Fruit fly (Drosophila melanogaster) whole organism, embryonic: ENCODE measurements around the gene CG43116.

ENCODE experiments used
- BEAF-32 ChIP-seq: fragments of 200-800 bp; sonication (Bioruptor generic); optimal IDR thresholded peaks from 3 replicates; lab custom pipeline; 2017; ENCODE audit warnings: missing biosample characterization, missing genetic modification characterization, mild to moderate bottlenecking, moderate library complexity, missing genetic modification reagents
- CG11456 ChIP-seq: fragments of 200-800 bp; sonication (Bioruptor generic); IDR thresholded peaks from 3 replicates; pipeline ENCODE4 v1.3.6; 2022; ENCODE audit warnings: missing biosample characterization, missing genetic modification characterization
- CG11695 ChIP-seq: fragments of 200-800 bp; sonication (Bioruptor generic); IDR thresholded peaks from 3 replicates; pipeline ENCODE4 v1.3.6; 2022; ENCODE audit warnings: missing biosample characterization, missing genetic modification characterization
- CG14710 ChIP-seq: fragments of 200-800 bp; sonication (Bioruptor generic); optimal IDR thresholded peaks from 3 replicates; lab custom pipeline; 2019; ENCODE audit warnings: missing biosample characterization, mild to moderate bottlenecking, missing genetic modification characterization, moderate library complexity
- CG15696 ChIP-seq: fragments of 200-800 bp; sonication (Bioruptor generic); optimal IDR thresholded peaks from 2 replicates; lab custom pipeline; 2019; ENCODE audit warnings: missing biosample characterization, mild to moderate bottlenecking, missing genetic modification characterization, moderate library complexity
- CG1602 ChIP-seq: fragments of 200-800 bp; sonication (Bioruptor generic); optimal IDR thresholded peaks from 3 replicates; lab custom pipeline; 2016; ENCODE audit warnings: missing biosample characterization, missing genetic modification characterization
- CG18262 ChIP-seq: fragments of 200-800 bp; optimal IDR thresholded peaks from 3 replicates; lab custom pipeline; 2019; ENCODE audit warnings: missing biosample characterization, mild to moderate bottlenecking, missing genetic modification characterization, moderate library complexity
- CG3065 ChIP-seq: fragments of 200-800 bp; sonication (Bioruptor generic); optimal IDR thresholded peaks from 2 replicates; lab custom pipeline; 2016; ENCODE audit warnings: missing biosample characterization, missing genetic modification characterization
- CG31365 ChIP-seq: fragments of 200-800 bp; sonication (Bioruptor generic); optimal IDR thresholded peaks from 2 replicates; lab custom pipeline; 2018; ENCODE audit warnings: missing biosample characterization, mild to moderate bottlenecking, missing genetic modification characterization
- CG34376 ChIP-seq: fragments of 200-800 bp; sonication (Bioruptor generic); optimal IDR thresholded peaks from 2 replicates; lab custom pipeline; 2018; ENCODE audit warnings: missing biosample characterization, mild to moderate bottlenecking, missing genetic modification characterization
- CG34422 ChIP-seq: fragments of 200-800 bp; sonication (Bioruptor generic); IDR thresholded peaks from 3 replicates; pipeline ENCODE4 v1.3.6; 2022; ENCODE audit warnings: missing biosample characterization, missing genetic modification characterization
- CG4360 ChIP-seq: fragments of 200-800 bp; sonication (Bioruptor generic); IDR thresholded peaks from 2 replicates; pipeline ENCODE4 v1.3.6; 2022; ENCODE audit warnings: missing biosample characterization, missing genetic modification characterization
- CG7372 ChIP-seq: fragments of 200-800 bp; sonication (Bioruptor generic); IDR thresholded peaks from 2 replicates; pipeline ENCODE4 v1.3.6; 2022; ENCODE audit warnings: missing biosample characterization, missing genetic modification characterization
- CG8281 ChIP-seq: fragments of 200-800 bp; sonication (Bioruptor generic); optimal IDR thresholded peaks from 2 replicates; lab custom pipeline; 2018; ENCODE audit warnings: missing biosample characterization, mild to moderate bottlenecking, missing genetic modification characterization, moderate library complexity
- CG8290 ChIP-seq, 3 experiments: fragments of 200-800 bp; sonication (Bioruptor generic); optimal IDR thresholded peaks; 2 replicates each; lab custom pipeline; 2016 to 2019; ENCODE audit warnings: missing biosample characterization in 3 of 3, missing genetic modification characterization in 3 of 3, mild to moderate bottlenecking in 2 of 3, moderate library complexity in 1 of 3
- CG9797 ChIP-seq: fragments of 200-800 bp; sonication (Bioruptor generic); optimal IDR thresholded peaks from 3 replicates; lab custom pipeline; 2018; ENCODE audit warnings: missing biosample characterization, mild to moderate bottlenecking, missing genetic modification characterization
- Dbx ChIP-seq: fragments of 200-800 bp; sonication (Bioruptor generic); IDR thresholded peaks from 3 replicates; pipeline ENCODE4 v1.3.6; 2022; ENCODE audit warnings: missing biosample characterization, missing genetic modification characterization
- Dip2 ChIP-seq: fragments of 200-800 bp; sonication (Bioruptor generic); IDR thresholded peaks from 2 replicates; pipeline ENCODE4 v1.3.6; 2022; ENCODE audit warnings: missing biosample characterization, missing genetic modification characterization
- HLH4C ChIP-seq: fragments of 200-800 bp; sonication (Bioruptor generic); IDR thresholded peaks from 3 replicates; pipeline ENCODE4 v1.3.6; 2022; ENCODE audit warnings: missing biosample characterization, missing genetic modification characterization; ENCODE audit not compliant: partially characterized antibody
- Hmx ChIP-seq: fragments of 200-800 bp; sonication (Bioruptor generic); optimal IDR thresholded peaks from 2 replicates; lab custom pipeline; 2016; ENCODE audit warnings: missing biosample characterization, missing genetic modification characterization
- Hr78 ChIP-seq, 2 experiments: fragments of 200-800 bp in 1 of 2; fragments of >200 bp in 1 of 2; sonication (Bioruptor generic) in 1 of 2; optimal IDR thresholded peaks; 2 replicates each; lab custom pipeline; 2017 to 2019; ENCODE audit warnings: missing biosample characterization in 2 of 2, missing genetic modification characterization in 2 of 2, mild to moderate bottlenecking in 1 of 2, moderate library complexity in 1 of 2
- Lhr ChIP-seq: fragments of 200-800 bp; sonication (Bioruptor generic); optimal IDR thresholded peaks from 3 replicates; lab custom pipeline; 2017; ENCODE audit warnings: mild to moderate bottlenecking, missing biosample characterization, missing genetic modification reagents, missing genetic modification characterization
- Meics ChIP-seq: fragments of 200-800 bp; sonication (Bioruptor generic); optimal IDR thresholded peaks from 2 replicates; lab custom pipeline; 2017; ENCODE audit warnings: missing biosample characterization, mild to moderate bottlenecking, missing genetic modification characterization
- Mes4 ChIP-seq: fragments of 200-800 bp; sonication (Bioruptor generic); optimal IDR thresholded peaks from 2 replicates; lab custom pipeline; 2016; ENCODE audit warnings: missing biosample characterization, missing genetic modification characterization
- Opbp ChIP-seq: fragments of 200-800 bp; sonication (Bioruptor generic); IDR thresholded peaks from 3 replicates; pipeline ENCODE4 v1.3.6; 2022; ENCODE audit warnings: missing biosample characterization, missing genetic modification characterization; ENCODE audit not compliant: partially characterized antibody
- Pdp1 ChIP-seq, 2 experiments: fragments of 200-800 bp; sonication (Bioruptor generic); optimal IDR thresholded peaks; 3 replicates each; lab custom pipeline; 2016; ENCODE audit warnings: missing biosample characterization in 2 of 2, missing genetic modification characterization in 2 of 2, mild to moderate bottlenecking in 1 of 2, moderate library complexity in 1 of 2
- Ptx1 ChIP-seq: fragments of 200-800 bp; sonication (Bioruptor generic); IDR thresholded peaks from 2 replicates; pipeline ENCODE4 v1.3.6; 2022; ENCODE audit warnings: missing biosample characterization, missing genetic modification characterization
- Taf1 ChIP-seq: fragments of 200-800 bp; sonication (Bioruptor generic); IDR thresholded peaks from 2 replicates; pipeline ENCODE4 v1.3.6; 2022; ENCODE audit warnings: missing biosample characterization, missing genetic modification characterization
- Usf ChIP-seq: fragments of 200-800 bp; sonication (Bioruptor generic); optimal IDR thresholded peaks from 2 replicates; lab custom pipeline; 2017; ENCODE audit warnings: missing genotype, missing biosample characterization, missing genetic modification characterization
- cg ChIP-seq: fragments of 200-800 bp; sonication (Bioruptor generic); optimal IDR thresholded peaks from 3 replicates; lab custom pipeline; 2019; ENCODE audit warnings: missing biosample characterization, mild to moderate bottlenecking, missing genetic modification characterization, moderate library complexity
- dysf ChIP-seq: fragments of 200-800 bp; sonication (Bioruptor generic); IDR thresholded peaks from 3 replicates; pipeline ENCODE4 v1.3.6; 2022; ENCODE audit warnings: missing biosample characterization, missing genetic modification characterization
- ewg ChIP-seq: fragments of 200-800 bp; sonication (Bioruptor generic); optimal IDR thresholded peaks from 3 replicates; lab custom pipeline; 2017; ENCODE audit warnings: mild to moderate bottlenecking, missing biosample characterization, missing genetic modification reagents, missing genetic modification characterization
- gsb ChIP-seq: fragments of 200-800 bp; sonication (Bioruptor generic); IDR thresholded peaks from 2 replicates; pipeline ENCODE4 v1.3.6; 2022; ENCODE audit warnings: missing biosample characterization, missing genetic modification characterization
- lov ChIP-seq, 2 experiments: fragments of 200-800 bp in 1 of 2; fragments of >200 bp in 1 of 2; sonication (Bioruptor generic) in 1 of 2; IDR thresholded peaks in 1 of 2; optimal IDR thresholded peaks in 1 of 2; 2 replicates in 1 of 2; 3 replicates in 1 of 2; pipeline versions ENCODE4 v1.3.6 to Lab custom; 2017 to 2022; ENCODE audit warnings: missing biosample characterization in 1 of 2, missing genetic modification characterization in 1 of 2
- nau ChIP-seq: fragments of 200-800 bp; sonication (Bioruptor generic); optimal IDR thresholded peaks from 3 replicates; lab custom pipeline; 2017; ENCODE audit warnings: missing biosample characterization, mild to moderate bottlenecking, missing genetic modification characterization, missing genetic modification reagents
- onecut ChIP-seq: fragments of 200-800 bp; sonication (Bioruptor generic); IDR thresholded peaks from 2 replicates; pipeline ENCODE4 v1.3.6; 2022; ENCODE audit warnings: missing biosample characterization, missing genetic modification characterization
- pho ChIP-seq: fragments of 200-800 bp; sonication (Bioruptor generic); optimal IDR thresholded peaks from 2 replicates; lab custom pipeline; 2016; ENCODE audit warnings: missing biosample characterization, missing genetic modification characterization
- pum ChIP-seq: fragments of 200-800 bp; sonication (Bioruptor generic); optimal IDR thresholded peaks from 2 replicates; lab custom pipeline; 2016; ENCODE audit warnings: missing biosample characterization, missing genetic modification characterization
- sens-2 ChIP-seq: fragments of 200-800 bp; sonication (Bioruptor generic); IDR thresholded peaks from 2 replicates; pipeline ENCODE4 v1.3.6; 2022; ENCODE audit warnings: missing biosample characterization, missing genetic modification characterization
- sisA ChIP-seq: fragments of 200-800 bp; sonication (Bioruptor generic); IDR thresholded peaks from 2 replicates; pipeline ENCODE4 v1.3.6; 2022; ENCODE audit warnings: missing biosample characterization, missing genetic modification characterization
- slou ChIP-seq: fragments of 200-800 bp; sonication (Bioruptor generic); optimal IDR thresholded peaks from 3 replicates; lab custom pipeline; 2016; ENCODE audit warnings: missing biosample characterization, missing genetic modification characterization
- sna ChIP-seq: fragments of 200-800 bp; sonication (Bioruptor generic); IDR thresholded peaks from 2 replicates; pipeline ENCODE4 v1.3.6; 2022; ENCODE audit warnings: missing biosample characterization, missing genetic modification characterization; ENCODE audit not compliant: partially characterized antibody
- stwl ChIP-seq: fragments of 200-800 bp; sonication (Bioruptor generic); optimal IDR thresholded peaks from 3 replicates; lab custom pipeline; 2018; ENCODE audit warnings: missing biosample characterization, mild to moderate bottlenecking, missing genetic modification characterization, moderate library complexity
- unc-4 ChIP-seq: fragments of 200-800 bp; sonication (Bioruptor generic); IDR thresholded peaks from 2 replicates; pipeline ENCODE4 v1.3.6; 2022; ENCODE audit warnings: missing biosample characterization, missing genetic modification characterization; ENCODE audit not compliant: partially characterized antibody
- unpg ChIP-seq: fragments of 200-800 bp; sonication (Bioruptor generic); optimal IDR thresholded peaks from 3 replicates; lab custom pipeline; 2018; ENCODE audit warnings: missing biosample characterization, mild to moderate bottlenecking, missing genetic modification characterization, moderate library complexity
- vvl ChIP-seq: fragments of 200-800 bp; sonication (Bioruptor generic); IDR thresholded peaks from 2 replicates; pipeline ENCODE4 v1.3.6; 2022; ENCODE audit warnings: missing biosample characterization, missing genetic modification characterization
- wor ChIP-seq: fragments of 200-800 bp; sonication (Bioruptor generic); IDR thresholded peaks from 2 replicates; pipeline ENCODE4 v1.3.6; 2022; ENCODE audit warnings: missing biosample characterization, missing genetic modification characterization

Gene CG43116

DNA sequence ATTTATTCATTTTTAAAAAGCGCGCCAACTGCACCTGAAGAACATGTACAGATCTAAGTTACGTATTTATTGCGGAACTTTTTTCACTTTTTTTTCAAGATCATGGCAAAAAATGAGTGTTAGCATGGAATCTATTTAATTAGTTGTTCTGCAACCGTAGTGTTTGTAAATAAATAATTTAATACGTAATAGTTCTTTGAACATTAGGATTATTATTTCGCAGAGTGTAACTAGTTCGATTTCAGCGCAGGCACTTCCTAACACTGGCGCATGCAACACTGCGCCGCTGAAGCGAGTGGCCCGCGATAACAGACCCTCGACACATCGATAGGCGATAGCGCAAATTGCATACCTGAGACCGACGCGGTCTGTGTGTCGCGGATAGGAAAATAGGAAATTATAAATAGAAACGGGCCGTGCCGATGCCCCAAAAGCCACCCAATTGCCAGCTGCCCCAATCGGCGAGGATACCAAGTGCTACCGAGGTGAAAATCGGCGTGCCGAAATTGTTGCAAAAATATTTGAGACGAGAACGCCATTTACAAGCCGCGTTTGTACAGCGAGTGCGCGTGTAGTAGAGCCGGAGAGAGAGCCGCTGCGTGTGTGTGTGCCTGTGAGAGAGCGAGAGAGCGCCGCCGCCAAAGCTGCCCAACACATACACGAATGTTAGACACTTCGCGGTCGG lies 44.8 kb upstream of the CG43116 start, which contains the start of gene gro (continued):
- TF ChIP-seq HLH4C (peak; percentile 85), CG8290 (GFP tag; optimal IDR thresholded peaks at IDR 0.05; lab: Kevin White, UChicago) (peak; percentile 72), CG8290 (tag; optimal IDR thresholded peaks at IDR 0.05; lab: Kevin White, UChicago) (peak; percentile 64 to 91), CG8281 (tag; lab: Kevin White, UChicago) (peak; percentile 18), Ptx1 (GFP tag; lab: Robert Waterston, UW) (peak; percentile 75), Dbx (GFP tag; lab: Robert Waterston, UW) (peak; percentile 85), ewg (peak; percentile 89), Opbp (GFP tag; lab: Robert Waterston, UW) (peak; percentile 83), CG7372 (GFP tag; lab: Robert Waterston, UW) (peak; percentile 63), Hr78 (GFP tag; optimal IDR thresholded peaks at IDR 0.05; lab: Kevin White, UChicago) (no peak), BEAF-32 (peak; percentile 74), Pdp1 (GFP tag; optimal IDR thresholded peaks at IDR 0.05; lab: Kevin White, UChicago) (peak; percentile 70 to 94), sens-2 (GFP tag; lab: Robert Waterston, UW) (0 out of 2 replicates have a peak, but pooled peaks have one; percentile 6), dysf (GFP tag; lab: Robert Waterston, UW) (peak; percentile 84), CG11695 (peak; percentile 36; the same call in 1 of the 3 replicates), nau (GFP tag; lab: Kevin White, UChicago) (no peak), Usf (GFP tag; lab: Kevin White, UChicago) (no peak), Taf1 (GFP tag; lab: Robert Waterston, UW) (0 out of 2 replicates have a peak, but pooled peaks have one; percentile 50), pum (GFP tag; lab: Kevin White, UChicago) (peak; percentile 61), Dip2 (GFP tag; lab: Robert Waterston, UW) (no peak), CG3065 (GFP tag; lab: Kevin White, UChicago) (no peak), CG9797 (peak; percentile 54), sisA (peak; percentile 65), unpg (GFP tag; lab: Kevin White, UChicago) (peak; percentile 64), Meics (GFP tag; lab: Kevin White, UChicago) (peak; percentile 51), CG1602 (GFP tag; lab: Kevin White, UChicago) (peak; percentile 60), sna (peak; percentile 82; the same call in 1 of the 2 replicates), Mes4 (peak; percentile 50), CG4360 (GFP tag; lab: Robert Waterston, UW) (peak; percentile 30; the same call in 1 of the 2 replicates), slou (GFP tag; lab: Kevin White, UChicago) (peak; percentile 65), CG34422 (GFP tag; lab: Robert Waterston, UW) (peak; percentile 83), stwl (peak; percentile 98), lov (optimal IDR thresholded peaks at IDR 0.05; lab: Kevin White, UChicago) (no peak), lov (GFP tag; IDR thresholded peaks at IDR 0.05; lab: Robert Waterston, UW) (peak; percentile 50; the same call in 2 of the 3 replicates), Hmx (peak; percentile 56), unc-4 (GFP tag; lab: Robert Waterston, UW) (peak; percentile 74), vvl (GFP tag; lab: Robert Waterston, UW) (peak; percentile 88), CG34376 (GFP tag; lab: Kevin White, UChicago) (peak; percentile 23), Lhr (GFP tag; lab: Kevin White, UChicago) (peak; percentile 84), onecut (peak; percentile 66), CG31365 (tag; lab: Kevin White, UChicago) (no peak), CG18262 (tag; lab: Kevin White, UChicago) (peak; percentile 51), pho (GFP tag; lab: Kevin White, UChicago) (peak; percentile 79), cg (no peak), gsb (GFP tag; lab: Robert Waterston, UW) (peak; percentile 29; the same call in 1 of the 2 replicates), CG11456 (peak; percentile 76; the same call in 2 of the 3 replicates), CG15696 (peak; percentile 51), CG14710 (peak; percentile 84), wor (GFP tag; lab: Robert Waterston, UW) (peak; percentile 23; the same call in 1 of the 2 replicates)
